Fruit fly (Drosophila melanogaster): Measurements from ENCODE around the gene CG14650.
A peak's percentile ranks its signal among the peaks of the same experiment; 100 is the strongest.

- TF ChIP-seq CTCF (optimal IDR thresholded peaks at IDR 0.05) (peak in 1 of 2 experiments; percentile 28), CG8478 (optimal IDR thresholded peaks at IDR 0.05) (no peak)
These were observed 42.1 kb downstream of the CG14650 start, which contains the start of gene CG31523 for dm6 chr3R:4479038-4479988.

Measured in S2 (cell line).